Worm (Caenorhabditis elegans) whole organism, L3 larva: ENCODE data around the gene F22B5.5.
A peak's percentile ranks its signal among the peaks of the same experiment; 100 is the strongest.

Source experiments
- R02D3.7 ChIP-seq: fragments of 150-350 bp; optimal IDR thresholded peaks from 2 replicates; lab custom pipeline; 2014; ENCODE audit warnings: missing biosample characterization, missing genetic modification characterization
- ZK546.5 ChIP-seq: sonication (generic microtip); optimal IDR thresholded peaks from 2 replicates; lab custom pipeline; 2017; ENCODE audit warnings: missing biosample characterization, missing genetic modification characterization
- ceh-16 ChIP-seq: sonication (generic microtip); optimal IDR thresholded peaks from 2 replicates; lab custom pipeline; 2017; ENCODE audit warnings: missing biosample characterization, missing genetic modification characterization
- ceh-28 ChIP-seq: fragments of 150-350 bp; optimal IDR thresholded peaks from 2 replicates; lab custom pipeline; 2014; ENCODE audit warnings: missing biosample characterization, missing genetic modification reagents, missing genetic modification characterization
- ceh-9 ChIP-seq: sonication (generic microtip); optimal IDR thresholded peaks from 2 replicates; lab custom pipeline; 2018; ENCODE audit warnings: missing biosample characterization, missing genetic modification characterization
- daf-12 ChIP-seq: fragments of 150-350 bp; optimal IDR thresholded peaks from 2 replicates; lab custom pipeline; 2014; ENCODE audit warnings: missing biosample characterization, missing genetic modification reagents, missing genetic modification characterization
- egl-27 ChIP-seq: sonication (generic microtip); optimal IDR thresholded peaks from 4 replicates; lab custom pipeline; 2017; ENCODE audit warnings: missing biosample characterization, missing genetic modification reagents, missing genetic modification characterization
- egl-5 ChIP-seq: fragments of 150-350 bp; optimal IDR thresholded peaks from 2 replicates; lab custom pipeline; 2017; ENCODE audit warnings: missing biosample characterization, missing genetic modification reagents, missing genetic modification characterization, inconsistent platforms
- elt-2 ChIP-seq: sonication (generic microtip); optimal IDR thresholded peaks from 2 replicates; lab custom pipeline; 2016; ENCODE audit warnings: missing genetic modification reagents, mild to moderate bottlenecking, missing genetic modification characterization, missing compliant biosample characterization
- elt-3 ChIP-seq, 3 experiments: fragments of 150-350 bp in 1 of 3; sonication (generic microtip) in 2 of 3; optimal IDR thresholded peaks; 2 replicates in 2 of 3; 4 replicates in 1 of 3; lab custom pipeline; 2014 to 2017; ENCODE audit warnings: missing biosample characterization in 3 of 3, missing genetic modification characterization in 3 of 3
- eor-1 ChIP-seq, 2 experiments: fragments of 150-350 bp; optimal IDR thresholded peaks; 2 replicates each; lab custom pipeline; 2014 to 2018; ENCODE audit warnings: missing biosample characterization in 2 of 2, missing genetic modification characterization in 2 of 2
- fkh-10 ChIP-seq: sonication (generic microtip); optimal IDR thresholded peaks from 2 replicates; lab custom pipeline; 2017; ENCODE audit warnings: missing biosample characterization, missing genetic modification reagents, missing genetic modification characterization
- fos-1 ChIP-seq: fragments of 150-350 bp; optimal IDR thresholded peaks from 2 replicates; lab custom pipeline; 2014; ENCODE audit warnings: missing biosample characterization, missing genetic modification characterization
- hmg-11 ChIP-seq: sonication (generic microtip); optimal IDR thresholded peaks from 2 replicates; lab custom pipeline; 2016; ENCODE audit warnings: missing genetic modification characterization, missing compliant biosample characterization
- jun-1 ChIP-seq: fragments of 150-350 bp; optimal IDR thresholded peaks from 2 replicates; lab custom pipeline; 2014; ENCODE audit warnings: missing biosample characterization, missing genetic modification reagents, missing genetic modification characterization
- lin-15B ChIP-seq: fragments of 150-350 bp; optimal IDR thresholded peaks from 2 replicates; lab custom pipeline; 2014; ENCODE audit warnings: missing biosample characterization, missing genetic modification characterization
- lin-39 ChIP-seq: fragments of 150-350 bp; optimal IDR thresholded peaks from 2 replicates; lab custom pipeline; 2018; ENCODE audit warnings: missing biosample characterization, missing genetic modification reagents, missing genetic modification characterization
- lsy-12 ChIP-seq: sonication (generic microtip); optimal IDR thresholded peaks from 2 replicates; lab custom pipeline; 2016; ENCODE audit warnings: mild to moderate bottlenecking, missing genetic modification characterization, missing compliant biosample characterization
- mdl-1 ChIP-seq: fragments of 150-350 bp; optimal IDR thresholded peaks from 2 replicates; lab custom pipeline; 2014; ENCODE audit warnings: missing biosample characterization, missing genetic modification characterization
- nfya-1 ChIP-seq: sonication (generic microtip); optimal IDR thresholded peaks from 2 replicates; lab custom pipeline; 2017; ENCODE audit warnings: missing genetic modification characterization, mild to moderate bottlenecking, missing compliant biosample characterization, antibody characterized with exemption, moderate library complexity; ENCODE audit not compliant: insufficient read depth
- nhr-11 ChIP-seq: fragments of 150-350 bp; optimal IDR thresholded peaks from 2 replicates; lab custom pipeline; 2014; ENCODE audit warnings: missing biosample characterization, missing genetic modification characterization
- nhr-23 ChIP-seq: fragments of 150-350 bp; optimal IDR thresholded peaks from 2 replicates; lab custom pipeline; 2014; ENCODE audit warnings: missing biosample characterization, missing genetic modification reagents, missing genetic modification characterization
- nhr-237 ChIP-seq: fragments of 150-350 bp; optimal IDR thresholded peaks from 2 replicates; lab custom pipeline; 2014; ENCODE audit warnings: missing biosample characterization, missing genetic modification characterization
- nhr-25 ChIP-seq: sonication (generic microtip); optimal IDR thresholded peaks from 2 replicates; lab custom pipeline; 2017; ENCODE audit warnings: missing biosample characterization, missing genetic modification characterization
- nhr-28 ChIP-seq: fragments of 150-350 bp; optimal IDR thresholded peaks from 2 replicates; lab custom pipeline; 2014; ENCODE audit warnings: missing biosample characterization, missing genetic modification characterization
- nhr-43 ChIP-seq: sonication (generic microtip); optimal IDR thresholded peaks from 2 replicates; lab custom pipeline; 2016; ENCODE audit warnings: mild to moderate bottlenecking, missing genetic modification characterization, missing compliant biosample characterization; ENCODE audit not compliant: poor library complexity, severe bottlenecking
- nhr-67 ChIP-seq: fragments of 150-350 bp; optimal IDR thresholded peaks from 2 replicates; lab custom pipeline; 2014; ENCODE audit warnings: missing biosample characterization, missing genetic modification characterization
- nhr-76 ChIP-seq: fragments of 150-350 bp; sonication (generic microtip); optimal IDR thresholded peaks from 5 replicates; lab custom pipeline; 2014; ENCODE audit warnings: missing biosample characterization, missing genetic modification characterization
- pha-4 ChIP-seq: fragments of 150-350 bp; optimal IDR thresholded peaks from 2 replicates; lab custom pipeline; 2014; ENCODE audit warnings: missing biosample characterization, missing genetic modification reagents, missing genetic modification characterization
- pqm-1 ChIP-seq: fragments of 150-350 bp; optimal IDR thresholded peaks from 2 replicates; lab custom pipeline; 2017; ENCODE audit warnings: missing biosample characterization, missing genetic modification characterization, inconsistent platforms
- sea-2 ChIP-seq: fragments of 150-350 bp; sonication (generic microtip); optimal IDR thresholded peaks from 4 replicates; lab custom pipeline; 2014; ENCODE audit warnings: missing biosample characterization, missing genetic modification reagents, missing genetic modification characterization
- skn-1 ChIP-seq: fragments of 150-350 bp; optimal IDR thresholded peaks from 2 replicates; lab custom pipeline; 2014; ENCODE audit warnings: missing biosample characterization, missing genetic modification characterization
- snpc-4 ChIP-seq: fragments of 150-350 bp; optimal IDR thresholded peaks from 2 replicates; lab custom pipeline; 2014; ENCODE audit warnings: missing biosample characterization, missing genetic modification characterization
- tbx-2 ChIP-seq: sonication (generic microtip); optimal IDR thresholded peaks from 2 replicates; lab custom pipeline; 2016; ENCODE audit warnings: mild to moderate bottlenecking, missing genetic modification characterization, missing compliant biosample characterization
- unc-62 ChIP-seq: fragments of 150-350 bp; sonication (generic microtip); optimal IDR thresholded peaks from 4 replicates; lab custom pipeline; 2014; ENCODE audit warnings: missing biosample characterization, missing genetic modification reagents, missing genetic modification characterization
- zag-1 ChIP-seq: fragments of 150-350 bp; optimal IDR thresholded peaks from 2 replicates; lab custom pipeline; 2014; ENCODE audit warnings: missing biosample characterization, missing genetic modification characterization
- ztf-4 ChIP-seq: fragments of 150-350 bp; optimal IDR thresholded peaks from 2 replicates; lab custom pipeline; 2014; ENCODE audit warnings: missing biosample characterization, missing genetic modification characterization

Gene F22B5.5

ce11 chrII:8485603-8486002 lies 31.2 kb upstream of the F22B5.5 start, which contains the start of gene gbh-2:
gbh-2 (plus strand) TSS chrII:8485879.
- TF ChIP-seq snpc-4 (peak; percentile 9), nhr-23 (tag; lab: Kevin White, UChicago) (peak; percentile 42), ZK546.5 (no peak), lin-15B (tag; lab: Kevin White, UChicago) (no peak), pha-4 (tag; lab: Kevin White, UChicago) (peak; percentile 11), pqm-1 (tag; lab: Kevin White, UChicago) (peak; percentile 95), ztf-4 (tag; lab: Kevin White, UChicago) (peak; percentile 48), elt-2 (tag; lab: Kevin White, UChicago) (peak; percentile 93), lsy-12 (tag; lab: Kevin White, UChicago) (no peak), nhr-43 (tag; lab: Kevin White, UChicago) (peak; percentile 46), skn-1 (tag; lab: Kevin White, UChicago) (peak; percentile 67), R02D3.7 (no peak), mdl-1 (no peak), nhr-237 (tag; lab: Kevin White, UChicago) (no peak), nhr-25 (tag; lab: Kevin White, UChicago) (peak; percentile 63), jun-1 (peak; percentile 16)

ce11 chrII:8484546-8484945 lies 30.1 kb upstream of the F22B5.5 start:
- no peak for TF ChIP-seq ZK546.5
- TF ChIP-seq ceh-9 (tag; lab: Kevin White, UChicago): no peak
- no peak for TF ChIP-seq lsy-12 (tag; lab: Kevin White, UChicago)
- no peak for TF ChIP-seq hmg-11 (tag; lab: Kevin White, UChicago)
- TF ChIP-seq sea-2 (GFP tag; lab: Kevin White, UChicago): no peak
- no peak for TF ChIP-seq egl-27 (tag; lab: Kevin White, UChicago)
- peak; percentile 26 for TF ChIP-seq nhr-25 (tag; lab: Kevin White, UChicago)
- TF ChIP-seq elt-3 (tag; optimal IDR thresholded peaks at IDR 0.05; lab: Kevin White, UChicago): no peak
- peak; percentile 33 for TF ChIP-seq jun-1
- TF ChIP-seq pqm-1 (tag; lab: Kevin White, UChicago): peak; percentile 88
- no peak for TF ChIP-seq fkh-10 (GFP tag; lab: Kevin White, UChicago)
- TF ChIP-seq elt-2 (tag; lab: Kevin White, UChicago): peak; percentile 96
- TF ChIP-seq ceh-28: peak; percentile 31
- TF ChIP-seq skn-1 (tag; lab: Kevin White, UChicago): peak; percentile 32
- TF ChIP-seq pha-4 (tag; lab: Kevin White, UChicago): peak; percentile 67
- TF ChIP-seq tbx-2 (tag; lab: Kevin White, UChicago): no peak
- TF ChIP-seq nhr-11 (tag; lab: Kevin White, UChicago): peak; percentile 33
- TF ChIP-seq nhr-43 (tag; lab: Kevin White, UChicago): peak; percentile 5
- TF ChIP-seq R02D3.7: no peak
- TF ChIP-seq ztf-4 (tag; lab: Kevin White, UChicago): no peak
- TF ChIP-seq ceh-16 (tag; lab: Kevin White, UChicago): no peak
- TF ChIP-seq nfya-1: peak; percentile 26

ce11 chrII:8483793-8484186 lies 29.4 kb upstream of the F22B5.5 start, which contains the start of gene taap-1:
taap-1 (minus strand) TSS chrII:8483871.
- TF ChIP-seq nhr-43 (tag; lab: Kevin White, UChicago) (peak; percentile 34), nfya-1 (peak; percentile 17), pqm-1 (tag; lab: Kevin White, UChicago) (peak; percentile 4), skn-1 (tag; lab: Kevin White, UChicago) (peak; percentile 94), pha-4 (tag; lab: Kevin White, UChicago) (no peak)

ce11 chrII:8483124-8483792 lies 28.8 kb upstream of the F22B5.5 start:
- TF ChIP-seq eor-1 (tag; optimal IDR thresholded peaks at IDR 0.05; lab: Kevin White, UChicago) (no peak), egl-5 (tag; lab: Kevin White, UChicago) (no peak), nhr-11 (tag; lab: Kevin White, UChicago) (no peak), fos-1 (tag; lab: Kevin White, UChicago) (no peak), pqm-1 (tag; lab: Kevin White, UChicago) (no peak), unc-62 (no peak), hmg-11 (tag; lab: Kevin White, UChicago) (no peak), mdl-1 (no peak), lin-15B (tag; lab: Kevin White, UChicago) (peak; percentile 40), nhr-76 (no peak), nhr-28 (tag; lab: Kevin White, UChicago) (no peak), zag-1 (tag; lab: Kevin White, UChicago) (no peak), tbx-2 (tag; lab: Kevin White, UChicago) (no peak), skn-1 (tag; lab: Kevin White, UChicago) (peak; percentile 13), elt-2 (tag; lab: Kevin White, UChicago) (peak; percentile 7), snpc-4 (no peak), nhr-67 (tag; lab: Kevin White, UChicago) (no peak), nhr-25 (tag; lab: Kevin White, UChicago) (peak; percentile 34), pha-4 (tag; lab: Kevin White, UChicago) (peak; percentile 65), nfya-1 (peak; percentile 46), lin-39 (tag; lab: Kevin White, UChicago) (peak; percentile 39), daf-12 (tag; lab: Kevin White, UChicago) (no peak)
